Fruit fly (Drosophila melanogaster): ENCODE measurements around the gene Nepl17.

Gene Nepl17

DNA sequence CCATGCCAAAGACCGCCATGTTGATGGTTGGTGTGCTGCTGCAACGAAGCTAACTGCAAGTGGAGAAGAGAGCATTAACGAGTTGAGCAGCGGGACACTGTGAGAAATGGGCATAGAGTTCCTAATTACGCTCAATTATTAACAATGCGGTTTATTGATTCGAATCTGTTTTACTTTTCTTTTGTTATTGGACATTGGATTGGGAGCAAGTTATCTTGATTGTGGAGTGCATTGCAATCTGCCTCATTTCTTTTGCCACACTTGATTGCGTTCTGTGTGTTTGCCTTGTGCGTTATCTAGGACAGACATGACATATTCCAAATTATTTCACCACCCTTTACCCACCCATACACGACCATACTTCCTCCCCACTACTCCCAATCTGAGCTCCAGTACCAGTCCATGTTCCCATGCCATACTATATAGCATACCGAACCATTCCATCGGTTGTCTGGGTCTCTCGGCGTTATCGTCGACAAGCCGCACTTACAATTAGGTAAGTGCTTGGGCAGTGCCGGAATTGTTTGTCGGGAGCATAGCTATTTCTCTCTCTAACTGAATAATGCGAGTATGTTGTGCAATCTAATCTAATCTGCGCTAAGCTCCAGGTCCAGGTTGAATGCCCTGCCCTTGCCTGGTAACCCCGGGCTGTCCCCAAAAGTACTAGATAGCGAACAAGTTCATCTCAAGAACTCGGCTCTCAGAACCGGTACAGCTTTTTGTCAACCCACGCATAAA, 15.2 kb upstream of the Nepl17 start (continued):
- peak; percentile 75 for TF ChIP-seq CG1603 (tag; optimal IDR thresholded peaks at IDR 0.05)
- no peak for TF ChIP-seq CG13624 (GFP tag; optimal IDR thresholded peaks at IDR 0.05)
- no peak for TF ChIP-seq Sry-δ (GFP tag; optimal IDR thresholded peaks at IDR 0.05)
- TF ChIP-seq CG2202 (tag; optimal IDR thresholded peaks at IDR 0.05), result no peak
- TF ChIP-seq chn (GFP tag; optimal IDR thresholded peaks at IDR 0.05), result peak; percentile 15
- TF ChIP-seq CG14710 (tag; optimal IDR thresholded peaks at IDR 0.05), result peak; percentile 22
- TF ChIP-seq Dp (GFP tag; optimal IDR thresholded peaks at IDR 0.05), result no peak
- peak; percentile 28 for TF ChIP-seq CG7786 (GFP tag; optimal IDR thresholded peaks at IDR 0.05)
- TF ChIP-seq dysf (GFP tag; IDR thresholded peaks at IDR 0.05), result peak; percentile 64
- no peak for TF ChIP-seq sc (optimal IDR thresholded peaks at IDR 0.05)
- peak; percentile 2 for TF ChIP-seq sc (GFP tag; optimal IDR thresholded peaks at IDR 0.05)
- TF ChIP-seq CG15479 (GFP tag; optimal IDR thresholded peaks at IDR 0.05), result no peak
- no peak for TF ChIP-seq CG6683 (GFP tag; optimal IDR thresholded peaks at IDR 0.05)
- TF ChIP-seq tap (tag; optimal IDR thresholded peaks at IDR 0.05), result peak; percentile 34
- TF ChIP-seq schlank (tag; optimal IDR thresholded peaks at IDR 0.05), result no peak
- no peak for TF ChIP-seq CG10267 (tag; optimal IDR thresholded peaks at IDR 0.05)
- TF ChIP-seq CG10366 (GFP tag; IDR thresholded peaks at IDR 0.05), result peak; percentile 38
- no peak for TF ChIP-seq slou (GFP tag; optimal IDR thresholded peaks at IDR 0.05)
- no peak for TF ChIP-seq Tbp (GFP tag; optimal IDR thresholded peaks at IDR 0.05)
- no peak for TF ChIP-seq scrt (GFP tag; optimal IDR thresholded peaks at IDR 0.05)
- no peak for TF ChIP-seq HmgD (GFP tag; optimal IDR thresholded peaks at IDR 0.05)
- no peak for TF ChIP-seq sr (GFP tag; IDR thresholded peaks at IDR 0.05)
- no peak for TF ChIP-seq CG4360 (GFP tag; IDR thresholded peaks at IDR 0.05)
- TF ChIP-seq CG6791 (GFP tag; IDR thresholded peaks at IDR 0.05; ENCODE audit: partially characterized antibody), result no peak
- no peak for TF ChIP-seq luna (GFP tag; optimal IDR thresholded peaks at IDR 0.05)
- TF ChIP-seq nom (GFP tag; optimal IDR thresholded peaks at IDR 0.05), result no peak
- TF ChIP-seq odd (GFP tag; optimal IDR thresholded peaks at IDR 0.05), result peak; percentile 12
- TF ChIP-seq ham (GFP tag; IDR thresholded peaks at IDR 0.05), result no peak
- no peak for TF ChIP-seq CG12299 (tag; optimal IDR thresholded peaks at IDR 0.05)
- TF ChIP-seq Jarid2 (GFP tag; optimal IDR thresholded peaks at IDR 0.05), result no peak
- TF ChIP-seq CG2875 (GFP tag; optimal IDR thresholded peaks at IDR 0.05), result no peak
- peak; percentile 53 for TF ChIP-seq grn (GFP tag; optimal IDR thresholded peaks at IDR 0.05)
- 0 out of 2 replicates have a peak, but pooled peaks have one; percentile 21 for TF ChIP-seq E2f2 (GFP tag; IDR thresholded peaks at IDR 0.05)
- TF ChIP-seq CG6765 (GFP tag; optimal IDR thresholded peaks at IDR 0.05), result no peak
- TF ChIP-seq CG1529 (GFP tag; optimal IDR thresholded peaks at IDR 0.05), result peak; percentile 62
- TF ChIP-seq Fer2 (tag; optimal IDR thresholded peaks at IDR 0.05), result no peak
- no peak for TF ChIP-seq knrl (GFP tag; IDR thresholded peaks at IDR 0.05; ENCODE audit: partially characterized antibody)
- no peak for TF ChIP-seq fu2 (GFP tag; optimal IDR thresholded peaks at IDR 0.05)
- TF ChIP-seq sens-2 (GFP tag; IDR thresholded peaks at IDR 0.05), result peak; percentile 41; the same call in 1 of the 2 replicates
- peak; percentile 25; the same call in 1 of the 2 replicates for TF ChIP-seq CG31441 (GFP tag; IDR thresholded peaks at IDR 0.05)
- TF ChIP-seq CG14050 (GFP tag; IDR thresholded peaks at IDR 0.05), result peak; percentile 15; the same call in 1 of the 3 replicates
- peak; percentile 1 for TF ChIP-seq pb (GFP tag; optimal IDR thresholded peaks at IDR 0.05)
- no peak for TF ChIP-seq klu (GFP tag; IDR thresholded peaks at IDR 0.05)
- no peak for TF ChIP-seq Sin3A (optimal IDR thresholded peaks at IDR 0.05)
- TF ChIP-seq gce (GFP tag; IDR thresholded peaks at IDR 0.05), result no peak
- TF ChIP-seq nmo (GFP tag; optimal IDR thresholded peaks at IDR 0.05), result peak; percentile 67
- peak; percentile 23 for TF ChIP-seq peb (GFP tag; IDR thresholded peaks at IDR 0.05)
- TF ChIP-seq CkIIα-i1 (GFP tag; IDR thresholded peaks at IDR 0.05), result no peak
- TF ChIP-seq mld (GFP tag; IDR thresholded peaks at IDR 0.05; ENCODE audit: partially characterized antibody), result no peak
- TF ChIP-seq Ptx1 (GFP tag; IDR thresholded peaks at IDR 0.05), result peak; percentile 64
- no peak for TF ChIP-seq Hmr (GFP tag; optimal IDR thresholded peaks at IDR 0.05)
